Worm (Caenorhabditis elegans) whole organism, L3 larva: ENCODE data around the gene EEED8.15.

Experiments
- R02D3.7 ChIP-seq: fragments of 150-350 bp; optimal IDR thresholded peaks from 2 replicates; lab custom pipeline; 2014; ENCODE audit warnings: missing biosample characterization, missing genetic modification characterization
- ZK546.5 ChIP-seq: sonication (generic microtip); optimal IDR thresholded peaks from 2 replicates; lab custom pipeline; 2017; ENCODE audit warnings: missing biosample characterization, missing genetic modification characterization
- aly-2 ChIP-seq: fragments of 150-350 bp; optimal IDR thresholded peaks from 2 replicates; lab custom pipeline; 2014; ENCODE audit warnings: missing biosample characterization, missing genetic modification characterization
- ceh-82 ChIP-seq: fragments of 150-350 bp; optimal IDR thresholded peaks from 2 replicates; lab custom pipeline; 2014; ENCODE audit warnings: missing biosample characterization, missing genetic modification characterization
- ceh-9 ChIP-seq: sonication (generic microtip); optimal IDR thresholded peaks from 2 replicates; lab custom pipeline; 2018; ENCODE audit warnings: missing biosample characterization, missing genetic modification characterization
- daf-12 ChIP-seq: fragments of 150-350 bp; optimal IDR thresholded peaks from 2 replicates; lab custom pipeline; 2014; ENCODE audit warnings: missing biosample characterization, missing genetic modification reagents, missing genetic modification characterization
- egl-27 ChIP-seq: sonication (generic microtip); optimal IDR thresholded peaks from 4 replicates; lab custom pipeline; 2017; ENCODE audit warnings: missing biosample characterization, missing genetic modification reagents, missing genetic modification characterization
- egl-5 ChIP-seq: fragments of 150-350 bp; optimal IDR thresholded peaks from 2 replicates; lab custom pipeline; 2017; ENCODE audit warnings: missing biosample characterization, missing genetic modification reagents, missing genetic modification characterization, inconsistent platforms
- elt-2 ChIP-seq: sonication (generic microtip); optimal IDR thresholded peaks from 2 replicates; lab custom pipeline; 2016; ENCODE audit warnings: missing genetic modification reagents, mild to moderate bottlenecking, missing genetic modification characterization, missing compliant biosample characterization
- elt-3 ChIP-seq, 3 experiments: fragments of 150-350 bp in 1 of 3; sonication (generic microtip) in 2 of 3; optimal IDR thresholded peaks; 2 replicates in 2 of 3; 4 replicates in 1 of 3; lab custom pipeline; 2014 to 2017; ENCODE audit warnings: missing biosample characterization in 3 of 3, missing genetic modification characterization in 3 of 3
- eor-1 ChIP-seq, 2 experiments: fragments of 150-350 bp; optimal IDR thresholded peaks; 2 replicates each; lab custom pipeline; 2014 to 2018; ENCODE audit warnings: missing biosample characterization in 2 of 2, missing genetic modification characterization in 2 of 2
- fkh-10 ChIP-seq: sonication (generic microtip); optimal IDR thresholded peaks from 2 replicates; lab custom pipeline; 2017; ENCODE audit warnings: missing biosample characterization, missing genetic modification reagents, missing genetic modification characterization
- fkh-2 ChIP-seq: fragments of 150-350 bp; optimal IDR thresholded peaks from 2 replicates; lab custom pipeline; 2014; ENCODE audit warnings: missing biosample characterization, missing genetic modification reagents, missing genetic modification characterization
- fos-1 ChIP-seq: fragments of 150-350 bp; optimal IDR thresholded peaks from 2 replicates; lab custom pipeline; 2014; ENCODE audit warnings: missing biosample characterization, missing genetic modification characterization
- hmg-11 ChIP-seq: sonication (generic microtip); optimal IDR thresholded peaks from 2 replicates; lab custom pipeline; 2016; ENCODE audit warnings: missing genetic modification characterization, missing compliant biosample characterization
- jun-1 ChIP-seq: fragments of 150-350 bp; optimal IDR thresholded peaks from 2 replicates; lab custom pipeline; 2014; ENCODE audit warnings: missing biosample characterization, missing genetic modification reagents, missing genetic modification characterization
- lin-39 ChIP-seq: fragments of 150-350 bp; optimal IDR thresholded peaks from 2 replicates; lab custom pipeline; 2018; ENCODE audit warnings: missing biosample characterization, missing genetic modification reagents, missing genetic modification characterization
- mdl-1 ChIP-seq: fragments of 150-350 bp; optimal IDR thresholded peaks from 2 replicates; lab custom pipeline; 2014; ENCODE audit warnings: missing biosample characterization, missing genetic modification characterization
- nfya-1 ChIP-seq: sonication (generic microtip); optimal IDR thresholded peaks from 2 replicates; lab custom pipeline; 2017; ENCODE audit warnings: missing genetic modification characterization, mild to moderate bottlenecking, missing compliant biosample characterization, antibody characterized with exemption, moderate library complexity; ENCODE audit not compliant: insufficient read depth
- nhr-11 ChIP-seq: fragments of 150-350 bp; optimal IDR thresholded peaks from 2 replicates; lab custom pipeline; 2014; ENCODE audit warnings: missing biosample characterization, missing genetic modification characterization
- nhr-12 ChIP-seq: fragments of 150-350 bp; optimal IDR thresholded peaks from 2 replicates; lab custom pipeline; 2014; ENCODE audit warnings: missing biosample characterization, missing genetic modification characterization
- nhr-23 ChIP-seq: fragments of 150-350 bp; optimal IDR thresholded peaks from 2 replicates; lab custom pipeline; 2014; ENCODE audit warnings: missing biosample characterization, missing genetic modification reagents, missing genetic modification characterization
- nhr-237 ChIP-seq: fragments of 150-350 bp; optimal IDR thresholded peaks from 2 replicates; lab custom pipeline; 2014; ENCODE audit warnings: missing biosample characterization, missing genetic modification characterization
- nhr-25 ChIP-seq: sonication (generic microtip); optimal IDR thresholded peaks from 2 replicates; lab custom pipeline; 2017; ENCODE audit warnings: missing biosample characterization, missing genetic modification characterization
- nhr-28 ChIP-seq: fragments of 150-350 bp; optimal IDR thresholded peaks from 2 replicates; lab custom pipeline; 2014; ENCODE audit warnings: missing biosample characterization, missing genetic modification characterization
- nhr-43 ChIP-seq: sonication (generic microtip); optimal IDR thresholded peaks from 2 replicates; lab custom pipeline; 2016; ENCODE audit warnings: mild to moderate bottlenecking, missing genetic modification characterization, missing compliant biosample characterization; ENCODE audit not compliant: poor library complexity, severe bottlenecking
- nhr-67 ChIP-seq: fragments of 150-350 bp; optimal IDR thresholded peaks from 2 replicates; lab custom pipeline; 2014; ENCODE audit warnings: missing biosample characterization, missing genetic modification characterization
- nhr-77 ChIP-seq: fragments of 150-350 bp; optimal IDR thresholded peaks from 2 replicates; lab custom pipeline; 2014; ENCODE audit warnings: missing biosample characterization, missing genetic modification characterization
- pha-4 ChIP-seq: fragments of 150-350 bp; optimal IDR thresholded peaks from 2 replicates; lab custom pipeline; 2014; ENCODE audit warnings: missing biosample characterization, missing genetic modification reagents, missing genetic modification characterization
- skn-1 ChIP-seq: fragments of 150-350 bp; optimal IDR thresholded peaks from 2 replicates; lab custom pipeline; 2014; ENCODE audit warnings: missing biosample characterization, missing genetic modification characterization
- snpc-4 ChIP-seq: fragments of 150-350 bp; optimal IDR thresholded peaks from 2 replicates; lab custom pipeline; 2014; ENCODE audit warnings: missing biosample characterization, missing genetic modification characterization
- tbx-2 ChIP-seq: sonication (generic microtip); optimal IDR thresholded peaks from 2 replicates; lab custom pipeline; 2016; ENCODE audit warnings: mild to moderate bottlenecking, missing genetic modification characterization, missing compliant biosample characterization
- unc-39 ChIP-seq: sonication (generic microtip); optimal IDR thresholded peaks from 4 replicates; lab custom pipeline; 2017; ENCODE audit warnings: missing biosample characterization, missing genetic modification characterization
- unc-62 ChIP-seq: fragments of 150-350 bp; sonication (generic microtip); optimal IDR thresholded peaks from 4 replicates; lab custom pipeline; 2014; ENCODE audit warnings: missing biosample characterization, missing genetic modification reagents, missing genetic modification characterization
- zag-1 ChIP-seq: fragments of 150-350 bp; optimal IDR thresholded peaks from 2 replicates; lab custom pipeline; 2014; ENCODE audit warnings: missing biosample characterization, missing genetic modification characterization
- ztf-4 ChIP-seq: fragments of 150-350 bp; optimal IDR thresholded peaks from 2 replicates; lab custom pipeline; 2014; ENCODE audit warnings: missing biosample characterization, missing genetic modification characterization

The EEED8.15 gene

ce11 chrII:5416204-5416764, 2.7 kb upstream of the EEED8.15 start, which contains the start of gene EEED8.2:
EEED8.2 (plus strand) TSS chrII:5416714.
- TF ChIP-seq nhr-11 (no peak), pha-4 (peak; percentile 26)

- no peak for TF ChIP-seq jun-1 (tag; lab: Kevin White, UChicago)
- no peak for TF ChIP-seq nhr-25
- no peak for TF ChIP-seq zag-1
- TF ChIP-seq nhr-23 (tag; lab: Kevin White, UChicago) = no peak
- no peak for TF ChIP-seq elt-2 (tag; lab: Kevin White, UChicago)
- TF ChIP-seq snpc-4 (tag; lab: Kevin White, UChicago) = no peak
- TF ChIP-seq unc-62 (GFP tag; lab: Kevin White, UChicago) = no peak
- TF ChIP-seq ceh-82 = no peak
- no peak for TF ChIP-seq R02D3.7 (tag; lab: Kevin White, UChicago)
- no peak for TF ChIP-seq nhr-77 (tag; lab: Kevin White, UChicago)
- TF ChIP-seq tbx-2 (tag; lab: Kevin White, UChicago) = no peak
Observed at ce11 chrII:5417905-5418304, 1.1 kb upstream of the EEED8.15 start.

ce11 chrII:5418317-5418716, 712 bp upstream of the EEED8.15 start:
- TF ChIP-seq pha-4 = no peak

- TF ChIP-seq pha-4 (peak; percentile 71), nfya-1 (tag; lab: Kevin White, UChicago) (peak; percentile 45), unc-39 (no peak), fkh-10 (GFP tag; lab: Kevin White, UChicago) (no peak), nhr-25 (peak; percentile 13), nhr-43 (tag; lab: Kevin White, UChicago) (no peak), nhr-23 (tag; lab: Kevin White, UChicago) (no peak)
Observed at ce11 chrII:5420947-5421614, 2.1 kb downstream of the EEED8.15 start, which contains the start of gene tofu-6. tofu-6 (plus strand) TSS chrII:5421248.

- no peak for TF ChIP-seq eor-1 (tag; optimal IDR thresholded peaks at IDR 0.05; lab: Kevin White, UChicago)
- peak; percentile 6 for TF ChIP-seq elt-2 (tag; lab: Kevin White, UChicago)
Observed at ce11 chrII:5423832-5424231, 4.8 kb downstream of the EEED8.15 start, which contains the start of gene F07F6.7. F07F6.7 (minus strand) TSS chrII:5423858.

ce11 chrII:5425633-5426032, 6.6 kb downstream of the EEED8.15 start, which contains the start of gene F07F6.8:
F07F6.8 (minus strand) TSS chrII:5425733.
- TF ChIP-seq tbx-2 (tag; lab: Kevin White, UChicago) (no peak), nhr-25 (no peak), hmg-11 (no peak), ceh-82 (no peak), aly-2 (tag; lab: Kevin White, UChicago) (no peak), nhr-77 (tag; lab: Kevin White, UChicago) (no peak), unc-39 (no peak), egl-27 (tag; lab: Kevin White, UChicago) (no peak), lin-39 (no peak), elt-3 (tag; optimal IDR thresholded peaks at IDR 0.05; lab: Kevin White, UChicago) (no peak), ztf-4 (no peak), zag-1 (no peak)

- TF ChIP-seq nhr-28 (tag; lab: Kevin White, UChicago) (no peak), nfya-1 (tag; lab: Kevin White, UChicago) (peak; percentile 82), zag-1 (no peak), fkh-2 (no peak), nhr-43 (tag; lab: Kevin White, UChicago) (no peak), egl-5 (tag; lab: Kevin White, UChicago) (no peak), ZK546.5 (no peak), ztf-4 (no peak), unc-62 (GFP tag; lab: Kevin White, UChicago) (no peak), jun-1 (tag; lab: Kevin White, UChicago) (peak; percentile 11), R02D3.7 (tag; lab: Kevin White, UChicago) (no peak), elt-2 (tag; lab: Kevin White, UChicago) (peak; percentile 85), nhr-67 (no peak), skn-1 (tag; lab: Kevin White, UChicago) (no peak), nhr-77 (tag; lab: Kevin White, UChicago) (no peak), daf-12 (no peak), fos-1 (no peak), aly-2 (tag; lab: Kevin White, UChicago) (no peak), nhr-237 (no peak), ceh-82 (no peak), eor-1 (tag; optimal IDR thresholded peaks at IDR 0.05; lab: Kevin White, UChicago) (no peak), elt-3 (tag; optimal IDR thresholded peaks at IDR 0.05; lab: Kevin White, UChicago) (no peak), mdl-1 (tag; lab: Kevin White, UChicago) (no peak), ceh-9 (tag; lab: Kevin White, UChicago) (no peak), pha-4 (peak; percentile 85), hmg-11 (peak; percentile 49), nhr-12 (tag; lab: Kevin White, UChicago) (no peak), nhr-11 (no peak)
Observed at ce11 chrII:5426054-5426453, 7.0 kb downstream of the EEED8.15 start.
